Worm (Caenorhabditis elegans) whole organism, mixed stage, embryonic: ENCODE data around the gene efhc-1.

Source experiments
- M03D4.4 ChIP-seq: sonication (generic microtip); optimal IDR thresholded peaks from 2 replicates; lab custom pipeline; 2017; ENCODE audit warnings: mild to moderate bottlenecking, missing genetic modification characterization, missing compliant biosample characterization
- blmp-1 ChIP-seq: fragments of 150-350 bp; optimal IDR thresholded peaks from 2 replicates; lab custom pipeline; 2014; ENCODE audit warnings: missing biosample characterization, missing genetic modification characterization
- ceh-39 ChIP-seq: fragments of 150-350 bp; optimal IDR thresholded peaks from 2 replicates; lab custom pipeline; 2014; ENCODE audit warnings: missing biosample characterization, missing genetic modification characterization
- ceh-43 ChIP-seq: fragments of 200-800 bp; sonication (Bioruptor generic); optimal IDR thresholded peaks from 2 replicates; lab custom pipeline; 2018; ENCODE audit warnings: mild to moderate bottlenecking, missing genetic modification characterization, moderate library complexity, missing compliant biosample characterization
- ceh-83 ChIP-seq: fragments of 200-800 bp; sonication (Bioruptor generic); optimal IDR thresholded peaks from 2 replicates; lab custom pipeline; 2018; ENCODE audit warnings: mild to moderate bottlenecking, missing genetic modification characterization, missing compliant biosample characterization
- ces-1 ChIP-seq: fragments of 150-350 bp; optimal IDR thresholded peaks from 2 replicates; lab custom pipeline; 2014; ENCODE audit warnings: missing biosample characterization, missing genetic modification reagents, missing genetic modification characterization
- cnd-1 ChIP-seq: fragments of 200-800 bp; sonication (Bioruptor generic); optimal IDR thresholded peaks from 2 replicates; lab custom pipeline; 2018; ENCODE audit warnings: mild to moderate bottlenecking, missing genetic modification characterization, missing compliant biosample characterization
- drap-1 ChIP-seq: fragments of 200-800 bp; sonication (Bioruptor generic); optimal IDR thresholded peaks from 3 replicates; lab custom pipeline; 2018; ENCODE audit warnings: mild to moderate bottlenecking, missing genetic modification characterization, missing compliant biosample characterization
- elt-1 ChIP-seq: sonication (generic microtip); optimal IDR thresholded peaks from 2 replicates; lab custom pipeline; 2017; ENCODE audit warnings: missing genetic modification characterization, mild to moderate bottlenecking, missing compliant biosample characterization, antibody characterized with exemption, moderate library complexity, borderline replicate concordance; ENCODE audit not compliant: insufficient read depth
- elt-3 ChIP-seq: fragments of 150-350 bp; optimal IDR thresholded peaks from 2 replicates; lab custom pipeline; 2014; ENCODE audit warnings: missing biosample characterization, missing genetic modification characterization
- flh-1 ChIP-seq: fragments of 200-800 bp; sonication (Bioruptor generic); optimal IDR thresholded peaks from 2 replicates; lab custom pipeline; 2018; ENCODE audit warnings: mild to moderate bottlenecking, missing genetic modification characterization, moderate library complexity, missing compliant biosample characterization
- ham-2 ChIP-seq: fragments of 200-800 bp; sonication (Bioruptor generic); optimal IDR thresholded peaks from 2 replicates; lab custom pipeline; 2018; ENCODE audit warnings: mild to moderate bottlenecking, missing genetic modification characterization, missing compliant biosample characterization
- hlh-1 ChIP-seq: fragments of 150-350 bp; optimal IDR thresholded peaks from 2 replicates; lab custom pipeline; 2014; ENCODE audit warnings: missing biosample characterization, missing genetic modification reagents, missing genetic modification characterization
- lin-13 ChIP-seq: fragments of 150-350 bp; optimal IDR thresholded peaks from 2 replicates; lab custom pipeline; 2014; ENCODE audit warnings: missing biosample characterization, missing genetic modification characterization
- lin-32 ChIP-seq: fragments of 200-800 bp; sonication (Bioruptor generic); optimal IDR thresholded peaks from 2 replicates; lab custom pipeline; 2018; ENCODE audit warnings: mild to moderate bottlenecking, missing genetic modification characterization, missing compliant biosample characterization
- lsy-2 ChIP-seq: fragments of 150-350 bp; optimal IDR thresholded peaks from 2 replicates; lab custom pipeline; 2014; ENCODE audit warnings: missing biosample characterization, missing genetic modification characterization
- mab-5 ChIP-seq: fragments of 150-350 bp; optimal IDR thresholded peaks from 2 replicates; lab custom pipeline; 2014; ENCODE audit warnings: missing biosample characterization, missing genetic modification characterization
- mep-1 ChIP-seq: fragments of 150-350 bp; optimal IDR thresholded peaks from 2 replicates; lab custom pipeline; 2017; ENCODE audit warnings: missing biosample characterization, missing genetic modification reagents, missing genetic modification characterization, inconsistent platforms
- mls-2 ChIP-seq: sonication (generic microtip); optimal IDR thresholded peaks from 2 replicates; lab custom pipeline; 2016; ENCODE audit warnings: mild to moderate bottlenecking, missing genetic modification characterization, moderate library complexity, missing compliant biosample characterization
- nhr-12 ChIP-seq: fragments of 150-350 bp; optimal IDR thresholded peaks from 2 replicates; lab custom pipeline; 2014; ENCODE audit warnings: missing biosample characterization, missing genetic modification characterization
- nhr-237 ChIP-seq: fragments of 150-350 bp; optimal IDR thresholded peaks from 2 replicates; lab custom pipeline; 2014; ENCODE audit warnings: missing biosample characterization, missing genetic modification characterization
- nhr-28 ChIP-seq: fragments of 150-350 bp; optimal IDR thresholded peaks from 2 replicates; lab custom pipeline; 2014; ENCODE audit warnings: missing biosample characterization, missing genetic modification characterization
- nhr-76 ChIP-seq: sonication (generic microtip); optimal IDR thresholded peaks from 2 replicates; lab custom pipeline; 2017; ENCODE audit warnings: missing biosample characterization, missing genetic modification characterization
- pha-4 ChIP-seq: fragments of 150-350 bp; optimal IDR thresholded peaks from 2 replicates; lab custom pipeline; 2018; ENCODE audit warnings: missing biosample characterization, missing genetic modification reagents, missing genetic modification characterization
- sem-2 ChIP-seq: fragments of 200-800 bp; sonication (Bioruptor generic); optimal IDR thresholded peaks from 2 replicates; lab custom pipeline; 2018; ENCODE audit warnings: mild to moderate bottlenecking, missing genetic modification characterization, missing compliant biosample characterization
- snpc-4 ChIP-seq: fragments of 150-350 bp; optimal IDR thresholded peaks from 2 replicates; lab custom pipeline; 2014; ENCODE audit warnings: missing biosample characterization, missing genetic modification characterization
- sptf-1 ChIP-seq: sonication (generic microtip); optimal IDR thresholded peaks from 2 replicates; lab custom pipeline; 2017; ENCODE audit warnings: mild to moderate bottlenecking, missing genetic modification characterization, moderate library complexity, missing compliant biosample characterization
- tbx-8 ChIP-seq: fragments of 200-800 bp; sonication (Bioruptor generic); optimal IDR thresholded peaks from 2 replicates; lab custom pipeline; 2018; ENCODE audit warnings: mild to moderate bottlenecking, missing genetic modification characterization, moderate library complexity, missing compliant biosample characterization
- unc-120 ChIP-seq: sonication (generic microtip); optimal IDR thresholded peaks from 2 replicates; lab custom pipeline; 2017; ENCODE audit warnings: missing genetic modification characterization, missing compliant biosample characterization; ENCODE audit not compliant: poor library complexity, severe bottlenecking
- unc-62 ChIP-seq: fragments of 150-350 bp; optimal IDR thresholded peaks from 2 replicates; lab custom pipeline; 2014; ENCODE audit warnings: missing biosample characterization, missing genetic modification reagents, missing genetic modification characterization
- zip-8 ChIP-seq: fragments of 150-350 bp; optimal IDR thresholded peaks from 2 replicates; lab custom pipeline; 2014; ENCODE audit warnings: missing biosample characterization, missing genetic modification characterization
- ztf-11 ChIP-seq: fragments of 150-350 bp; optimal IDR thresholded peaks from 2 replicates; lab custom pipeline; 2014; ENCODE audit warnings: missing biosample characterization, missing genetic modification characterization

The efhc-1 gene

DNA sequence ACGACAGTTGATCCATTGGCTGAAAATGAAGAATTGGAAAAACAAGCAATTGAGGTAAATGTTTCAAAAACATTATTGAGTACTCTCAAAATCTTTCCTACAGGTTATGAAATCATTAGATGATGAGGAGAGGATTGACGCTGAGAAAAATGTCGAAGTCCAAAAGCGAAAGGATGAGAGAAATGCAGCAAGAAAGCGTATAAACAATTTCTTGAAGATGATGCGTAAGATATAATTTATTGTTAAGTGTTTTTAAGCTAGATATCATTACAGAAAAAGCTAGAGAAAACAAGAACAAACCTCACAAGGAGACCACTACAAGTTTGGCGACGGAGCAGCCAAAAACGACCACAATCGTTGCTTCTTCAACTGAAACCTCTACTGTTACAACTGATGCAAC lies 38.5 kb upstream of the efhc-1 start:
- TF ChIP-seq ceh-83 (GFP tag; lab: Kevin White, UChicago) (no peak), elt-3 (no peak), mls-2 (no peak), ham-2 (GFP tag; lab: Kevin White, UChicago) (no peak), blmp-1 (tag; lab: Kevin White, UChicago) (no peak), mep-1 (tag; lab: Kevin White, UChicago) (no peak), lsy-2 (tag; lab: Kevin White, UChicago) (no peak), tbx-8 (GFP tag; lab: Kevin White, UChicago) (no peak), ztf-11 (tag; lab: Kevin White, UChicago) (no peak), snpc-4 (tag; lab: Kevin White, UChicago) (no peak), ceh-43 (GFP tag; lab: Kevin White, UChicago) (no peak), sem-2 (no peak), lin-32 (no peak), ceh-39 (tag; lab: Kevin White, UChicago) (no peak), lin-13 (tag; lab: Kevin White, UChicago) (no peak), ces-1 (GFP tag; lab: Kevin White, UChicago) (no peak), M03D4.4 (tag; lab: Kevin White, UChicago) (no peak)
- TF ChIP-seq, all 35 proteins: peak for 0

DNA sequence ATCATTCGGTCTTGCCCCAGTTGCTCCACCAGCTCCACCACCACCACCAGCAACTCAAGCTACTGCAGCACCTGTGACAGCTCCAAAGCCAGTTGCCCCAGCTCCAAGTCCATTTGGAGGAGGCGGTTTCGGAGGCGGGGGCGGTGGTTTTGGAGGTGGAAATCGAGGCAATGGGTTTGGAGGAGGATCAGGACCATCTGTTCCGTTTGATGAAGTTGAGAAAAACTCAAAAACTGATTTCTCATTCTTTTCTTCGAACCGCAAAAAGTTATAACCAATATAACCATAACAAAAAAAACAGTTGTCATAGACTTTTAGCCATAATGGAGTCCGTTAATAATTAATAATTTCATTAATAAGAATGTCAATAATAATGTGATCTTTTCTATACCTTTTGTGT lies 36.8 kb upstream of the efhc-1 start:
- TF ChIP-seq hlh-1 = no peak
- TF ChIP-seq nhr-28 (tag; lab: Kevin White, UChicago) = no peak
- TF ChIP-seq nhr-76 (tag; lab: Kevin White, UChicago) = no peak
- no peak for TF ChIP-seq mls-2
- no peak for TF ChIP-seq drap-1 (GFP tag; lab: Kevin White, UChicago)
- TF ChIP-seq sem-2 = no peak
- TF ChIP-seq flh-1 = no peak
- TF ChIP-seq ceh-43 (GFP tag; lab: Kevin White, UChicago) = no peak
- no peak for TF ChIP-seq ztf-11 (tag; lab: Kevin White, UChicago)
- no peak for TF ChIP-seq unc-62
- TF ChIP-seq snpc-4 (tag; lab: Kevin White, UChicago) = no peak
- no peak for TF ChIP-seq mab-5
- no peak for TF ChIP-seq mep-1 (tag; lab: Kevin White, UChicago)
- TF ChIP-seq nhr-12 (tag; lab: Kevin White, UChicago) = no peak

DNA sequence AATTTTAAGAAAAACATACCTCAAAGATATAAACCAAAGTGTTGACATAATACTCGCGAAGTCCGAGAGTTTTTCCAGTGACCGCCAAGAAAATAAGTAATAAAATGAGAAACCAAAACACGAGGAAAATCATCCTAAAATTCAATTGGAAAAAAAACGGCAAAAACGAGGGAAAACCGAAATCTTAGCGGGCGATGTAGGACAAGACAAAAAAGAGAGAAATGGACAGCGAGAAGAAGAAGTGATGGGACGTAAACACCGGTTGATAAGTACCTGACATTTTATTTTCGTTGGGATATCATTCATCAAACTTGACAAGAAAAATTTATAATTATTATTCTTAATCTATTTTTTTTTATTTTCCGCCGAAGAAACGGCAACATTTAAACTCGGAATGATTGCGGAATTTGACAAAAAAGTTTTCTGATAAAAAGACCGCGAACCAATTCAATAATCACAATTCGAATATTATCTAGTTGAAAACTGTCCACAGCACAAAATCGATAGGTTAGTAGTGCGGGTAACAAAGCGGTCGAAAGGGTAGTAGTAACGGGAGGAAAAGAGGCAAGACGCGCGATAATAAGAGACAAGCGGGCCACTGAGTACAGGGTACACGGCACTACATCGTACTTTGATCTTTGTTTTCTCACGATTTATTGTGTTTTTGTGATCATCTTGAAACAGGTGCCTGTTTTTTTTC lies 30.7 kb upstream of the efhc-1 start, which contains the start of gene acl-5:
TSS of gene acl-5 (minus strand) at position 134 of the 700 bp plus-strand sequence.
- TF ChIP-seq pha-4 (tag; lab: Kevin White, UChicago) = no peak
- no peak for TF ChIP-seq zip-8
- TF ChIP-seq snpc-4 (tag; lab: Kevin White, UChicago) = no peak
- TF ChIP-seq lsy-2 (tag; lab: Kevin White, UChicago) = no peak
- TF ChIP-seq unc-120 (tag; lab: Kevin White, UChicago) = no peak
- no peak for TF ChIP-seq nhr-76 (tag; lab: Kevin White, UChicago)
- TF ChIP-seq tbx-8 (GFP tag; lab: Kevin White, UChicago) = no peak
- no peak for TF ChIP-seq elt-3
- TF ChIP-seq nhr-28 (tag; lab: Kevin White, UChicago) = no peak
- no peak for TF ChIP-seq cnd-1
- no peak for TF ChIP-seq nhr-237
- no peak for TF ChIP-seq elt-1 (tag; lab: Kevin White, UChicago)
- no peak for TF ChIP-seq flh-1
- no peak for TF ChIP-seq M03D4.4 (tag; lab: Kevin White, UChicago)
- TF ChIP-seq ceh-83 (GFP tag; lab: Kevin White, UChicago) = no peak
- no peak for TF ChIP-seq ces-1 (GFP tag; lab: Kevin White, UChicago)

DNA sequence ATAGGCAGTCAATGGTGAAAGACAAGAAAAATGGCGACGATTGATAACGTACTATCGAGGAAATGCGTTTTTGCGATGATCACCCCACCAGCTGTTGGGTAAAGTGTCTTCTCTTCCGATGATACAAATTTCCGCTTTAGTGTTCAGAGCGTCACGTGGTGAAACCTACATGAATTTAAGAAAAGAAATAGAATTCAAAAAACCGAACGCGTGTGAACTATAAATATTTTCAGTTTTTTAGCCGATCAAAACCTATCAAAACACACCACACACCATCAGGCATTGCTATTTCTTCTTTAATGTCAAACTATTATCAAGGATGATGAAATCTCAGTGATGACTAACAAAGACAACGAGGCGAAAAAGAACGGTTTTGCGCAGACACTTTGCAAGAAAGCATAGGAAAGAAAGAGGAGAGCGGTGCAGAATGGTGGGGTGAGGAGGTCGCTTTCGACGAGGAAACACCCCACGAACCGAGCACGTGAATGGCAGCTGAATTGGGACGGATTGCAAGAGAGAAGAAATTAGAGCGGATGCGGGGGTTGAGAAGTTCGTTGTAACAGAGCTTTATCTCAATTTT lies 26.1 kb upstream of the efhc-1 start:
- TF ChIP-seq ces-1 (GFP tag; lab: Kevin White, UChicago) (peak; percentile 39), sptf-1 (no peak), hlh-1 (no peak), flh-1 (no peak), unc-62 (peak; percentile 32)
